Worm (Caenorhabditis elegans): ENCODE data around the gene srh-277.

The srh-277 gene

ce11 chrV:16213323-16213722, 30.3 kb downstream of the srh-277 start (continued):
- TF ChIP-seq dpl-1 (GFP tag; optimal IDR thresholded peaks at IDR 0.05): peak in 1 of 3 experiments; percentile 3

- TF ChIP-seq Y116A8C.19 (tag; optimal IDR thresholded peaks at IDR 0.05; ENCODE audit: borderline replicate concordance): no peak
- TF ChIP-seq ceh-82 (tag; optimal IDR thresholded peaks at IDR 0.05): no peak
- TF ChIP-seq snu-23 (GFP tag; optimal IDR thresholded peaks at IDR 0.05): no peak
- peak in 1 of 2 experiments; percentile 9 for TF ChIP-seq lin-35 (GFP tag; optimal IDR thresholded peaks at IDR 0.05)
- no peak for TF ChIP-seq fos-1 (tag; optimal IDR thresholded peaks at IDR 0.05)
- TF ChIP-seq ztf-4 (tag; optimal IDR thresholded peaks at IDR 0.05): no peak
- peak in 2 of 6 experiments; percentile 5 to 69 for TF ChIP-seq elt-3 (tag; optimal IDR thresholded peaks at IDR 0.05)
- no peak for TF ChIP-seq nhr-90 (tag; optimal IDR thresholded peaks at IDR 0.05; ENCODE audit: poor library complexity)
- no peak for TF ChIP-seq lin-39 (tag; optimal IDR thresholded peaks at IDR 0.05)
- no peak for TF ChIP-seq aha-1 (tag; optimal IDR thresholded peaks at IDR 0.05)
- no peak for TF ChIP-seq nhr-47 (tag; optimal IDR thresholded peaks at IDR 0.05)
- no peak for TF ChIP-seq lir-3 (tag; optimal IDR thresholded peaks at IDR 0.05; ENCODE audit: poor library complexity)
- TF ChIP-seq nhr-76 (tag; optimal IDR thresholded peaks at IDR 0.05): no peak
- no peak for TF ChIP-seq ama-1 (optimal IDR thresholded peaks at IDR 0.05)
- TF ChIP-seq unc-86 (tag; optimal IDR thresholded peaks at IDR 0.05): no peak
- no peak for TF ChIP-seq nhr-84 (tag; optimal IDR thresholded peaks at IDR 0.05)
- no peak for TF ChIP-seq nhr-20 (tag; optimal IDR thresholded peaks at IDR 0.05)
- TF ChIP-seq lsy-2 (tag; optimal IDR thresholded peaks at IDR 0.05): peak in 1 of 2 experiments; percentile 35
- TF ChIP-seq dpl-1 (GFP tag; optimal IDR thresholded peaks at IDR 0.05): no peak
- TF ChIP-seq mep-1 (tag; optimal IDR thresholded peaks at IDR 0.05): no peak
- no peak for TF ChIP-seq ets-5 (GFP tag; IDR thresholded peaks at IDR 0.05)
- TF ChIP-seq dsc-1 (tag; optimal IDR thresholded peaks at IDR 0.05): no peak
- no peak for TF ChIP-seq nhr-11 (tag; optimal IDR thresholded peaks at IDR 0.05)
- TF ChIP-seq skn-1 (tag; optimal IDR thresholded peaks at IDR 0.05): no peak
- no peak for TF ChIP-seq egl-13 (tag; optimal IDR thresholded peaks at IDR 0.05)
- no peak for TF ChIP-seq rnt-1 (tag; optimal IDR thresholded peaks at IDR 0.05)
- TF ChIP-seq nhr-19 (GFP tag; conservative IDR thresholded peaks at IDR 0.05): peak; percentile 19; the same call in 1 of the 2 replicates
- TF ChIP-seq F16B12.6 (tag; optimal IDR thresholded peaks at IDR 0.05): no peak
- no peak for TF ChIP-seq xbp-1 (tag; optimal IDR thresholded peaks at IDR 0.05)
- TF ChIP-seq ztf-11 (tag; optimal IDR thresholded peaks at IDR 0.05): no peak
- no peak for TF ChIP-seq ces-1 (GFP tag; optimal IDR thresholded peaks at IDR 0.05)
- no peak for TF ChIP-seq tbx-2 (tag; optimal IDR thresholded peaks at IDR 0.05)
- TF ChIP-seq fkh-8 (tag; optimal IDR thresholded peaks at IDR 0.05): no peak
- no peak for TF ChIP-seq C34B4.2 (tag; optimal IDR thresholded peaks at IDR 0.05)
- TF ChIP-seq blmp-1 (tag; optimal IDR thresholded peaks at IDR 0.05): peak; percentile 38
- no peak for TF ChIP-seq grh-1 (GFP tag; IDR thresholded peaks at IDR 0.05)
- no peak for TF ChIP-seq unc-98 (GFP tag; IDR thresholded peaks at IDR 0.05)
- no peak for TF ChIP-seq pag-3 (tag; optimal IDR thresholded peaks at IDR 0.05; ENCODE audit: borderline replicate concordance, insufficient read depth)
- no peak for TF ChIP-seq unc-62 (GFP tag; optimal IDR thresholded peaks at IDR 0.05)
- TF ChIP-seq isw-1 (GFP tag; IDR thresholded peaks at IDR 0.05): no peak
- no peak for TF ChIP-seq pqm-1 (tag; optimal IDR thresholded peaks at IDR 0.05)
Observed at ce11 chrV:16214505-16214904, 31.5 kb downstream of the srh-277 start, which contains the start of gene F11A5.9. F11A5.9 (plus strand) TSS chrV:16214890.

DNA sequence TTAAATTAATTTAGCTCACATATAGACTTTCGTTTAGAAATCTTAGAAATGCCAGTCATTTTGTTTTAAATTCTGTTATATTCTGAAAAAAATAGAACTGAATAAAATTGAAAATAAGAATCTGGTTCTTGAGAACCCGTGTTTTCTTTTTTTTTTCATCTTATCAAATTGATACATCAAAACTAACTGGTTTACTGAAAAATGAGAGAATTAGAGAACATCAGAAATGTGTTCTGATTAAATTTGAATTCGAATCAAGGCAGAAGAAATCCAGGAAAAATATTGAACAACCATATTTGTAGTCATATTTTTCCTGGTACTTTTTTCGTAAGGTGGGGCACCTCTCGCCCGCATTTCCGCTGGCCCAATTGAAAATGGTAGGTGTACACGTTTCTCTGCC, 35.5 kb downstream of the srh-277 start, which contains the start of gene F11A5.15:
TSS of gene F11A5.15 (minus strand) at position 101 of the 400 bp plus-strand sequence.
- TF ChIP-seq elt-3 (tag; optimal IDR thresholded peaks at IDR 0.05) (peak in 1 of 6 experiments; percentile 26), fos-1 (tag; optimal IDR thresholded peaks at IDR 0.05) (no peak), efl-1 (optimal IDR thresholded peaks at IDR 0.05) (no peak), efl-1 (GFP tag; optimal IDR thresholded peaks at IDR 0.05 in 1 of 2) (peak in 1 of 2 experiments; percentile 31)

Measured in whole organism, L1 larva.